Fruit fly (Drosophila melanogaster): ENCODE measurements around the gene REG.

DNA sequence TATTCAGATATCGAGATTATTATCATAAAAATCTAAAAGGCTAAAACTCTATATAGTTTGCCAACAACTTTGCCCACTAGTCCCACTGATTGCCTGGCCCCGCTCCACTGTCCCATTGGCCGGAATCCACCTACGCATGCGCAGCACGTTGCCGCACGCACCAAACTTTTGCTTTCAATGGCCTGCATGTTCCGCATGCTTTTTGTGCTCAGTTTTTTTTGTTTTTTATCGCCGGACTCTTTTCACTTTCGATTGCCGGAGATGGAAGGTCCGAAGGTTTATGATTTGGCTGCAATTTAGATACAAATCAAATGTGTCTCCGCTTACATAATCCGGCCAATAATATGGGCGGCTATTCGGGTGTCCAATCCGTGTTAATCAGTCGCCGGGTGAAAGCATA lies 19.9 kb upstream of the REG start:
- TF ChIP-seq pan (optimal IDR thresholded peaks at IDR 0.05): no peak
- TF ChIP-seq psq (optimal IDR thresholded peaks at IDR 0.05): no peak
- TF ChIP-seq usp (GFP tag; optimal IDR thresholded peaks at IDR 0.05): no peak
- TF ChIP-seq Dll (optimal IDR thresholded peaks at IDR 0.05): no peak

All from whole organism.